Worm (Caenorhabditis elegans) whole organism, late embryonic: ENCODE data around the gene Y44A6C.2.

ENCODE experiments used
- K02D7.2 ChIP-seq: sonication (generic microtip); optimal IDR thresholded peaks from 2 replicates; lab custom pipeline; 2017; ENCODE audit warnings: mild to moderate bottlenecking, missing genetic modification characterization, missing compliant biosample characterization
- Y22D7AL.16 ChIP-seq: sonication (generic microtip); optimal IDR thresholded peaks from 2 replicates; lab custom pipeline; 2016; ENCODE audit warnings: missing genetic modification characterization, missing compliant biosample characterization
- ama-1 ChIP-seq: fragments of 150-350 bp; optimal IDR thresholded peaks from 2 replicates; lab custom pipeline; 2014
- ceh-22 ChIP-seq: sonication (generic microtip); optimal IDR thresholded peaks from 2 replicates; lab custom pipeline; 2017; ENCODE audit warnings: missing biosample characterization, missing genetic modification characterization
- dve-1 ChIP-seq: sonication (generic microtip); optimal IDR thresholded peaks from 2 replicates; lab custom pipeline; 2017; ENCODE audit warnings: antibody characterized with exemption, mild to moderate bottlenecking, missing genetic modification characterization, missing compliant biosample characterization
- lin-11 ChIP-seq: fragments of 200-800 bp; sonication (Bioruptor generic); optimal IDR thresholded peaks from 2 replicates; lab custom pipeline; 2018; ENCODE audit warnings: mild to moderate bottlenecking, missing genetic modification characterization, missing compliant biosample characterization
- nfya-1 ChIP-seq: sonication (generic microtip); optimal IDR thresholded peaks from 2 replicates; lab custom pipeline; 2017; ENCODE audit warnings: missing genetic modification characterization, mild to moderate bottlenecking, missing compliant biosample characterization, antibody characterized with exemption, moderate library complexity
- pat-9 ChIP-seq: fragments of 200-800 bp; sonication (Bioruptor generic); optimal IDR thresholded peaks from 2 replicates; lab custom pipeline; 2018; ENCODE audit warnings: mild to moderate bottlenecking, missing genetic modification characterization, moderate library complexity, missing compliant biosample characterization
- pqm-1 ChIP-seq: sonication (generic microtip); optimal IDR thresholded peaks from 2 replicates; lab custom pipeline; 2016; ENCODE audit warnings: missing genetic modification characterization, missing compliant biosample characterization
- tbx-2 ChIP-seq: sonication (generic microtip); optimal IDR thresholded peaks from 2 replicates; lab custom pipeline; 2016; ENCODE audit warnings: missing genetic modification characterization, missing compliant biosample characterization
- unc-3 ChIP-seq, 2 experiments: fragments of 200-800 bp in 1 of 2; sonication (Bioruptor generic) in 1 of 2; sonication (generic microtip) in 1 of 2; conservative IDR thresholded peaks in 1 of 2; optimal IDR thresholded peaks in 1 of 2; 2 replicates each; pipeline versions ENCODE4 v1.3.6 to Lab custom; 2016 to 2022; ENCODE audit warnings: missing compliant biosample characterization in 2 of 2, missing genetic modification characterization in 2 of 2, missing genetic modification reagents in 1 of 2

ce11 chrV:20755494-20755893 is 33.5 kb downstream of the Y44A6C.2 start:
- TF ChIP-seq dve-1 (tag; lab: Kevin White, UChicago) (no peak), tbx-2 (no peak), ceh-22 (tag; lab: Kevin White, UChicago) (no peak), ama-1 (no peak), Y22D7AL.16 (tag; lab: Kevin White, UChicago) (no peak), nfya-1 (tag; lab: Kevin White, UChicago) (no peak), K02D7.2 (tag; lab: Kevin White, UChicago) (no peak), pat-9 (no peak), unc-3 (GFP tag; conservative IDR thresholded peaks at IDR 0.05; lab: Robert Waterston, UW) (no peak), unc-3 (tag; optimal IDR thresholded peaks at IDR 0.05; lab: Kevin White, UChicago) (no peak), pqm-1 (tag; lab: Kevin White, UChicago) (no peak), lin-11 (tag; lab: Kevin White, UChicago) (no peak)
